Fruit fly (Drosophila melanogaster): ENCODE results near the gene Cp16.

dm6 chr3L:8707821-8708220 lies 23.9 kb upstream of the Cp16 start:
- TF ChIP-seq CG8478 (optimal IDR thresholded peaks at IDR 0.05) (no peak), CTCF (optimal IDR thresholded peaks at IDR 0.05) (no peak)
